Fruit fly (Drosophila melanogaster) whole organism, larva: Measurements from ENCODE around the gene CG14042.

Source experiments
- noc ChIP-seq: fragments of 200-800 bp; sonication (Bioruptor generic); optimal IDR thresholded peaks from 3 replicates; lab custom pipeline; 2019; ENCODE audit warnings: missing biosample characterization, mild to moderate bottlenecking, missing genetic modification characterization, moderate library complexity

Gene CG14042

DNA sequence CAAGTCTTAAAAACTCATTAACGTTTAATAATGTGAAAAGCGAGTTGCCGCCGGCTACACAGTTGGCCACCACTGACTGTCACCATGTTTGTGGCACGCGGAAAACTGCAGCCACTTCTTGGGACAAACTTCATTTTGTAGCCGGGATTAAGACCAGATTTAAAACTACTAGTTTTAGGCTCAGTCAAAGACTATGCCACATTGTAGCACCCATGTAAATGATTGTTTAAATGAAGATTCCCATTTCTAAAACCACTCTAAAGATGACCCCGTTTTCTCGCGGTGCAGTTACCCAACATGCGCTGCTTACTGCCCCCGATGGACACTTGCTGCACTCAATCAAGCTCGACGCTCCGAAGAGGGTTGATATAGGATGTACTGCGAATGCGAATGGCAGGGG lies 52.8 kb downstream of the CG14042 start:
- TF ChIP-seq noc (tag; lab: Kevin White, UChicago): no peak
